Worm (Caenorhabditis elegans): ENCODE data around the gene F42G8.8.

ce11 chrIV:8069104-8069503 lies 49.8 kb upstream of the F42G8.8 start:
- TF ChIP-seq R02D3.7 (tag; optimal IDR thresholded peaks at IDR 0.05), result no peak
- TF ChIP-seq skn-1 (tag; optimal IDR thresholded peaks at IDR 0.05), result no peak
- no peak for TF ChIP-seq nhr-28 (tag; optimal IDR thresholded peaks at IDR 0.05)
- TF ChIP-seq fkh-10 (GFP tag; optimal IDR thresholded peaks at IDR 0.05), result no peak
- TF ChIP-seq ama-1 (optimal IDR thresholded peaks at IDR 0.05), result no peak

All from whole organism, L3 larva.